Fruit fly (Drosophila melanogaster) whole organism, pupa: ENCODE results near the gene Rca1.

Experiments used
- CG34367 ChIP-seq: fragments of 200-800 bp; sonication (Bioruptor generic); optimal IDR thresholded peaks from 2 replicates; lab custom pipeline; 2018; ENCODE audit warnings: missing biosample characterization, mild to moderate bottlenecking, missing genetic modification characterization
- Ets98B ChIP-seq: fragments of 200-800 bp; sonication (Bioruptor generic); IDR thresholded peaks from 2 replicates; pipeline ENCODE4 v1.3.6; 2022; ENCODE audit warnings: missing biosample characterization, missing genetic modification characterization
- Pif1A ChIP-seq: fragments of 200-800 bp; sonication (Bioruptor generic); optimal IDR thresholded peaks from 3 replicates; lab custom pipeline; 2016; ENCODE audit warnings: missing biosample characterization, missing genetic modification characterization
- Pif1B ChIP-seq: fragments of 200-800 bp; sonication (Bioruptor generic); optimal IDR thresholded peaks from 3 replicates; lab custom pipeline; 2016; ENCODE audit warnings: missing biosample characterization, missing genetic modification characterization

DNA sequence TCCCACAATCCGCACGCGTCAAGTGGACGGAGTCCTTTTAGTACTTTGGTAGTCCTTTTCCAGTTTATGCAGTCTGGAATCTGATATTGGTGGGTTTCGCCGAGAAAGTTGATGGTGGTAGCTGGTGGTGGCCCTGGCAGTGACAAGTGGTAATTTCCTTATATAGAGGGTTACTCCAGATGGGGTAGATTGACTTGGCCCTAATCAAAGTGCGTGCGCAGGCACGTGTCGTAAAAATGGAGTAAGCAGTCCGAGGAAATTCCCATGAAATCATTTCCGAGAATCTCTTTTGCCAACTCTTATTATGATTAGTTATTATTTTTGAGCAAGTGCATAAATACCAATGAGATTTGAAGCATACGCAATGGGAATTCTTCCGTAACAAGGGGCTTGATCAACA is 8.7 kb upstream of the Rca1 start:
- no peak for TF ChIP-seq Ets98B
- TF ChIP-seq Pif1B (GFP tag; lab: Kevin White, UChicago) = no peak
- TF ChIP-seq CG34367 (tag; lab: Kevin White, UChicago) = no peak
- no peak for TF ChIP-seq Pif1A (GFP tag; lab: Kevin White, UChicago)
